Fruit fly (Drosophila melanogaster) whole organism, embryonic: Measurements from ENCODE around the gene CG14545.

Experiments used
- Abd-B ChIP-seq: fragments of 200-800 bp; sonication (Bioruptor generic); optimal IDR thresholded peaks from 2 replicates; lab custom pipeline; 2018; ENCODE audit warnings: missing biosample characterization, mild to moderate bottlenecking, missing genetic modification characterization, moderate library complexity
- Asciz ChIP-seq: fragments of 200-800 bp; sonication (Bioruptor generic); optimal IDR thresholded peaks from 2 replicates; lab custom pipeline; 2017; ENCODE audit warnings: missing biosample characterization, mild to moderate bottlenecking, missing genetic modification characterization, missing genetic modification reagents
- Blimp-1 ChIP-seq: fragments of 200-800 bp; sonication (Bioruptor generic); optimal IDR thresholded peaks from 3 replicates; lab custom pipeline; 2018; ENCODE audit warnings: missing biosample characterization, missing genetic modification characterization, mild to moderate bottlenecking, moderate library complexity, missing genetic modification reagents
- CG10366 ChIP-seq: fragments of 200-800 bp; sonication (Bioruptor generic); IDR thresholded peaks from 2 replicates; pipeline ENCODE4 v1.3.6; 2022; ENCODE audit warnings: missing biosample characterization, missing genetic modification characterization
- CG14014 ChIP-seq: fragments of 200-800 bp; sonication (Bioruptor generic); IDR thresholded peaks from 2 replicates; pipeline ENCODE4 v1.3.6; 2022; ENCODE audit warnings: missing biosample characterization, missing genetic modification characterization
- CG14860 ChIP-seq: fragments of 200-800 bp; sonication (Bioruptor generic); IDR thresholded peaks from 3 replicates; pipeline ENCODE4 v1.3.6; 2022; ENCODE audit warnings: missing biosample characterization, missing genetic modification characterization; ENCODE audit not compliant: partially characterized antibody
- CG15073 ChIP-seq: fragments of 200-800 bp; sonication (Bioruptor generic); optimal IDR thresholded peaks from 2 replicates; lab custom pipeline; 2016; ENCODE audit warnings: missing biosample characterization, missing genetic modification characterization
- CG1603 ChIP-seq: fragments of 200-800 bp; sonication (Bioruptor generic); optimal IDR thresholded peaks from 2 replicates; lab custom pipeline; 2019; ENCODE audit warnings: missing biosample characterization, mild to moderate bottlenecking, missing genetic modification characterization, moderate library complexity
- CG16815 ChIP-seq: fragments of 200-800 bp; sonication (Bioruptor generic); optimal IDR thresholded peaks from 3 replicates; lab custom pipeline; 2017; ENCODE audit warnings: missing biosample characterization, mild to moderate bottlenecking, missing genetic modification characterization
- CG2712 ChIP-seq: fragments of 200-800 bp; optimal IDR thresholded peaks from 3 replicates; lab custom pipeline; 2019; ENCODE audit warnings: missing biosample characterization, mild to moderate bottlenecking, missing genetic modification characterization, moderate library complexity
- CG30431 ChIP-seq: fragments of 200-800 bp; sonication (Bioruptor generic); optimal IDR thresholded peaks from 2 replicates; lab custom pipeline; 2017; ENCODE audit warnings: missing biosample characterization, missing genetic modification characterization
- CG3726 ChIP-seq: fragments of 200-800 bp; sonication (Bioruptor generic); IDR thresholded peaks from 3 replicates; pipeline ENCODE4, ENCODE4 v1.3.6; 2022; ENCODE audit warnings: missing biosample characterization, missing genetic modification characterization
- CG3838 ChIP-seq: fragments of 200-800 bp; sonication (Bioruptor generic); optimal IDR thresholded peaks from 3 replicates; lab custom pipeline; 2016; ENCODE audit warnings: missing biosample characterization, missing genetic modification characterization
- CG3995 ChIP-seq: fragments of 200-800 bp; sonication (Bioruptor generic); optimal IDR thresholded peaks from 3 replicates; lab custom pipeline; 2016; ENCODE audit warnings: missing biosample characterization, missing genetic modification characterization
- CG4360 ChIP-seq: fragments of 200-800 bp; sonication (Bioruptor generic); IDR thresholded peaks from 2 replicates; pipeline ENCODE4 v1.3.6; 2022; ENCODE audit warnings: missing biosample characterization, missing genetic modification characterization
- CG4820 ChIP-seq: fragments of 200-800 bp; sonication (Bioruptor generic); optimal IDR thresholded peaks from 3 replicates; lab custom pipeline; 2016; ENCODE audit warnings: missing biosample characterization, missing genetic modification characterization
- CG7839 ChIP-seq: fragments of 200-800 bp; sonication (Bioruptor generic); optimal IDR thresholded peaks from 3 replicates; lab custom pipeline; 2018; ENCODE audit warnings: missing biosample characterization, mild to moderate bottlenecking, missing genetic modification characterization, moderate library complexity
- CG8388 ChIP-seq: fragments of 200-800 bp; sonication (Bioruptor generic); optimal IDR thresholded peaks from 2 replicates; lab custom pipeline; 2019; ENCODE audit warnings: missing biosample characterization, mild to moderate bottlenecking, missing genetic modification characterization, moderate library complexity
- CG8765 ChIP-seq: fragments of 200-800 bp; sonication (Bioruptor generic); IDR thresholded peaks from 2 replicates; pipeline ENCODE4 v1.3.6; 2022; ENCODE audit warnings: missing biosample characterization, missing genetic modification characterization
- CG8924 ChIP-seq: fragments of 200-800 bp; optimal IDR thresholded peaks from 3 replicates; lab custom pipeline; 2019; ENCODE audit warnings: missing biosample characterization, mild to moderate bottlenecking, missing genetic modification characterization, moderate library complexity
- CG8944 ChIP-seq: fragments of 200-800 bp; sonication (Bioruptor generic); optimal IDR thresholded peaks from 3 replicates; lab custom pipeline; 2016; ENCODE audit warnings: missing biosample characterization, missing genetic modification characterization
- CG9727 ChIP-seq: fragments of 200-800 bp; sonication (Bioruptor generic); optimal IDR thresholded peaks from 3 replicates; lab custom pipeline; 2017; ENCODE audit warnings: missing biosample characterization, mild to moderate bottlenecking, missing genetic modification characterization
- H15 ChIP-seq: fragments of 200-800 bp; sonication (Bioruptor generic); IDR thresholded peaks from 3 replicates; pipeline ENCODE4 v1.3.6; 2022; ENCODE audit warnings: missing biosample characterization, missing genetic modification characterization
- H2.0 ChIP-seq: fragments of 200-800 bp; sonication (Bioruptor generic); IDR thresholded peaks from 2 replicates; pipeline ENCODE4 v1.3.6; 2022; ENCODE audit warnings: missing biosample characterization, missing genetic modification characterization
- HmgD ChIP-seq: fragments of 200-800 bp; sonication (Bioruptor generic); optimal IDR thresholded peaks from 3 replicates; lab custom pipeline; 2016; ENCODE audit warnings: missing biosample characterization, missing genetic modification characterization
- Med ChIP-seq: fragments of 200-800 bp; sonication (Bioruptor generic); peaks from one replicate; lab custom pipeline; 2016; ENCODE audit warnings: missing biosample characterization, missing genetic modification characterization, mild to moderate bottlenecking, inconsistent platforms, moderate library complexity
- Myb ChIP-seq: fragments of 200-800 bp; sonication (Bioruptor generic); optimal IDR thresholded peaks from 2 replicates; lab custom pipeline; 2016; ENCODE audit warnings: missing biosample characterization, missing genetic modification characterization
- PHDP ChIP-seq: fragments of 200-800 bp; sonication (Bioruptor generic); optimal IDR thresholded peaks from 3 replicates; lab custom pipeline; 2018; ENCODE audit warnings: missing biosample characterization, mild to moderate bottlenecking, missing genetic modification characterization, moderate library complexity
- Rfx ChIP-seq: fragments of 200-800 bp; sonication (Bioruptor generic); IDR thresholded peaks from 2 replicates; pipeline ENCODE4 v1.3.6; 2022; ENCODE audit warnings: missing biosample characterization, missing genetic modification characterization
- Sry-β ChIP-seq: fragments of 200-800 bp; sonication (Bioruptor generic); optimal IDR thresholded peaks from 2 replicates; lab custom pipeline; 2018; ENCODE audit warnings: missing biosample characterization, mild to moderate bottlenecking, missing genetic modification characterization, moderate library complexity
- Sry-δ ChIP-seq: fragments of 200-800 bp; sonication (Bioruptor generic); optimal IDR thresholded peaks from 2 replicates; lab custom pipeline; 2016; ENCODE audit warnings: missing biosample characterization, missing genetic modification characterization
- Usf ChIP-seq: fragments of 200-800 bp; sonication (Bioruptor generic); optimal IDR thresholded peaks from 2 replicates; lab custom pipeline; 2017; ENCODE audit warnings: missing genotype, missing biosample characterization, missing genetic modification characterization
- cato ChIP-seq: fragments of 200-800 bp; sonication (Bioruptor generic); optimal IDR thresholded peaks from 2 replicates; lab custom pipeline; 2016; ENCODE audit warnings: missing biosample characterization, missing genetic modification characterization, borderline replicate concordance
- caup ChIP-seq: fragments of 200-800 bp; sonication (Bioruptor generic); optimal IDR thresholded peaks from 3 replicates; lab custom pipeline; 2017; ENCODE audit warnings: missing biosample characterization, mild to moderate bottlenecking, missing genetic modification characterization, moderate library complexity; ENCODE audit not compliant: severe bottlenecking
- croc ChIP-seq: fragments of 200-800 bp; sonication (Bioruptor generic); conservative IDR thresholded peaks from 3 replicates; pipeline ENCODE4 v1.3.6; 2022; ENCODE audit warnings: missing biosample characterization, missing genetic modification characterization
- dmrt99B ChIP-seq: fragments of 200-800 bp; sonication (Bioruptor generic); optimal IDR thresholded peaks from 2 replicates; lab custom pipeline; 2018; ENCODE audit warnings: missing biosample characterization, mild to moderate bottlenecking, missing genetic modification characterization, moderate library complexity
- dysf ChIP-seq: fragments of 200-800 bp; sonication (Bioruptor generic); IDR thresholded peaks from 3 replicates; pipeline ENCODE4 v1.3.6; 2022; ENCODE audit warnings: missing biosample characterization, missing genetic modification characterization
- fd3F ChIP-seq: fragments of 200-800 bp; sonication (Bioruptor generic); optimal IDR thresholded peaks from 2 replicates; lab custom pipeline; 2018; ENCODE audit warnings: missing biosample characterization, mild to moderate bottlenecking, missing genetic modification characterization, moderate library complexity
- gcm ChIP-seq: fragments of 200-800 bp; sonication (Bioruptor generic); optimal IDR thresholded peaks from 2 replicates; lab custom pipeline; 2019; ENCODE audit warnings: missing biosample characterization, mild to moderate bottlenecking, missing genetic modification characterization, moderate library complexity
- grau ChIP-seq: fragments of 200-800 bp; optimal IDR thresholded peaks from 3 replicates; lab custom pipeline; 2019; ENCODE audit warnings: missing biosample characterization, mild to moderate bottlenecking, missing genetic modification characterization, moderate library complexity
- ken ChIP-seq: fragments of 200-800 bp; sonication (Bioruptor generic); IDR thresholded peaks from 3 replicates; pipeline ENCODE4 v1.3.6; 2022; ENCODE audit warnings: missing biosample characterization, missing genetic modification characterization
- klu ChIP-seq: fragments of 200-800 bp; sonication (Bioruptor generic); IDR thresholded peaks from 2 replicates; pipeline ENCODE4 v1.3.6; 2022; ENCODE audit warnings: missing biosample characterization, missing genetic modification characterization
- lab ChIP-seq: fragments of 200-800 bp; sonication (Bioruptor generic); optimal IDR thresholded peaks from 3 replicates; lab custom pipeline; 2017; ENCODE audit warnings: missing biosample characterization, missing genetic modification characterization, mild to moderate bottlenecking, moderate library complexity, missing genetic modification reagents
- row ChIP-seq: fragments of 200-800 bp; sonication (Bioruptor generic); IDR thresholded peaks from 3 replicates; pipeline ENCODE4 v1.3.6; 2022; ENCODE audit warnings: missing biosample characterization, missing genetic modification characterization
- sima ChIP-seq: fragments of 200-800 bp; sonication (Bioruptor generic); optimal IDR thresholded peaks from 2 replicates; lab custom pipeline; 2016; ENCODE audit warnings: missing biosample characterization, missing genetic modification characterization
- slbo ChIP-seq: fragments of 200-800 bp; sonication (Bioruptor generic); IDR thresholded peaks from 2 replicates; pipeline ENCODE4 v1.3.6; 2022; ENCODE audit warnings: missing biosample characterization, missing genetic modification characterization
- tap ChIP-seq: fragments of 200-800 bp; optimal IDR thresholded peaks from 3 replicates; lab custom pipeline; 2019; ENCODE audit warnings: missing biosample characterization, mild to moderate bottlenecking, missing genetic modification characterization, moderate library complexity
- tup ChIP-seq: fragments of 200-800 bp; sonication (Bioruptor generic); optimal IDR thresholded peaks from 2 replicates; lab custom pipeline; 2016; ENCODE audit warnings: missing biosample characterization, mild to moderate bottlenecking, missing genetic modification characterization, moderate library complexity

Gene CG14545

dm6 chr3R:25880198-25880970 is 29.3 kb upstream of the CG14545 start (continued):
- peak; percentile 76 for TF ChIP-seq grau (tag; lab: Kevin White, UChicago)
- peak; percentile 29; the same call in 1 of the 2 replicates for TF ChIP-seq CG10366 (GFP tag; lab: Robert Waterston, UW)
- TF ChIP-seq CG3838 (GFP tag; lab: Kevin White, UChicago): no peak
- peak; percentile 43 for TF ChIP-seq CG16815 (GFP tag; lab: Kevin White, UChicago)
- 0 out of 2 replicates have a peak, but pooled peaks have one; percentile 37 for TF ChIP-seq klu (GFP tag; lab: Robert Waterston, UW)
- 0 out of 2 replicates have a peak, but pooled peaks have one; percentile 44 for TF ChIP-seq CG14014
- peak; percentile 49; the same call in 1 of the 3 replicates for TF ChIP-seq dysf (GFP tag; lab: Robert Waterston, UW)
- TF ChIP-seq CG1603 (tag; lab: Kevin White, UChicago): peak; percentile 15
- TF ChIP-seq CG15073 (GFP tag; lab: Kevin White, UChicago): peak; percentile 32
- TF ChIP-seq PHDP: peak; percentile 49
- TF ChIP-seq Usf (GFP tag; lab: Kevin White, UChicago): peak; percentile 4
- peak; percentile 48 for TF ChIP-seq CG8924 (tag; lab: Kevin White, UChicago)
- TF ChIP-seq CG4820 (GFP tag; lab: Kevin White, UChicago): peak; percentile 22
- peak; percentile 30 for TF ChIP-seq cato (GFP tag; lab: Kevin White, UChicago)
- peak; percentile 65 for TF ChIP-seq Blimp-1 (GFP tag; lab: Kevin White, UChicago)
- TF ChIP-seq Asciz: peak; percentile 37
- peak; percentile 99 for TF ChIP-seq CG4360 (GFP tag; lab: Robert Waterston, UW)
- TF ChIP-seq caup: peak; percentile 27
- TF ChIP-seq H15 (GFP tag; lab: Robert Waterston, UW): peak; percentile 37; the same call in 1 of the 3 replicates
- TF ChIP-seq dmrt99B (tag; lab: Kevin White, UChicago): peak; percentile 62
- TF ChIP-seq lab: peak; percentile 72
- no peak for TF ChIP-seq Sry-δ (GFP tag; lab: Kevin White, UChicago)
- TF ChIP-seq H2.0 (GFP tag; lab: Robert Waterston, UW): no peak
- peak; percentile 33 for TF ChIP-seq Abd-B (GFP tag; lab: Kevin White, UChicago)
- peak; percentile 59 for TF ChIP-seq CG7839 (tag; lab: Kevin White, UChicago)
- TF ChIP-seq Sry-β: peak; percentile 87
- peak; percentile 3 for TF ChIP-seq Myb (GFP tag; lab: Kevin White, UChicago)
- peak; percentile 9; the same call in 1 of the 3 replicates for TF ChIP-seq ken (GFP tag; lab: Robert Waterston, UW)
- TF ChIP-seq CG2712: peak; percentile 75
- TF ChIP-seq HmgD (GFP tag; lab: Kevin White, UChicago): peak; percentile 16
- TF ChIP-seq croc (GFP tag; lab: Robert Waterston, UW): no peak; the same call in 2 of the 3 replicates
- peak; percentile 26; the same call in 1 of the 2 replicates for TF ChIP-seq Rfx (GFP tag; lab: Robert Waterston, UW)
- peak; percentile 36 for TF ChIP-seq fd3F (GFP tag; lab: Kevin White, UChicago)
- peak; percentile 11 for TF ChIP-seq CG30431 (GFP tag; lab: Kevin White, UChicago)
- peak; percentile 44 for TF ChIP-seq gcm (GFP tag; lab: Kevin White, UChicago)
- TF ChIP-seq Med: peak; percentile 82
- TF ChIP-seq CG8944 (GFP tag; lab: Kevin White, UChicago): no peak
- peak; percentile 58 for TF ChIP-seq CG9727 (GFP tag; lab: Kevin White, UChicago)
- no peak for TF ChIP-seq CG14860 (GFP tag; lab: Robert Waterston, UW)
- TF ChIP-seq tap: peak; percentile 45
- TF ChIP-seq slbo (GFP tag; lab: Robert Waterston, UW): peak; percentile 59
- TF ChIP-seq CG8388 (GFP tag; lab: Kevin White, UChicago): peak; percentile 87
- no peak for TF ChIP-seq CG3726 (GFP tag; lab: Robert Waterston, UW)
- no peak for TF ChIP-seq CG3995 (GFP tag; lab: Kevin White, UChicago)
- TF ChIP-seq row (GFP tag; lab: Robert Waterston, UW): peak; percentile 71
- TF ChIP-seq tup (GFP tag; lab: Kevin White, UChicago): no peak
- TF ChIP-seq sima (GFP tag; lab: Kevin White, UChicago): no peak
- TF ChIP-seq CG8765 (GFP tag; lab: Robert Waterston, UW): no peak
